Worm (Caenorhabditis elegans) whole organism, L1 larva: ENCODE data around the gene C02H6.1.

Source experiments
- C04F5.9 ChIP-seq: sonication (generic microtip); optimal IDR thresholded peaks from 2 replicates; lab custom pipeline; 2016; ENCODE audit warnings: missing genetic modification characterization, missing compliant biosample characterization
- C16A3.4 ChIP-seq: fragments of 150-350 bp; optimal IDR thresholded peaks from 2 replicates; lab custom pipeline; 2014; ENCODE audit warnings: missing biosample characterization, missing genetic modification characterization
- C34B4.2 ChIP-seq: sonication (generic microtip); optimal IDR thresholded peaks from 2 replicates; lab custom pipeline; 2017; ENCODE audit warnings: mild to moderate bottlenecking, missing genetic modification characterization, missing compliant biosample characterization
- Y116A8C.19 ChIP-seq: sonication (generic microtip); optimal IDR thresholded peaks from 2 replicates; lab custom pipeline; 2016; ENCODE audit warnings: missing compliant biosample characterization, missing genetic modification characterization, borderline replicate concordance
- aly-2 ChIP-seq: fragments of 150-350 bp; optimal IDR thresholded peaks from 2 replicates; lab custom pipeline; 2014; ENCODE audit warnings: missing biosample characterization, missing genetic modification characterization
- ama-1 ChIP-seq: fragments of 150-350 bp; optimal IDR thresholded peaks from 2 replicates; lab custom pipeline; 2014
- blmp-1 ChIP-seq: fragments of 150-350 bp; optimal IDR thresholded peaks from 2 replicates; lab custom pipeline; 2014; ENCODE audit warnings: missing biosample characterization, missing genetic modification characterization
- ceh-63 ChIP-seq: fragments of 200-800 bp; sonication (Bioruptor generic); optimal IDR thresholded peaks from 2 replicates; lab custom pipeline; 2018; ENCODE audit warnings: mild to moderate bottlenecking, missing genetic modification characterization, missing compliant biosample characterization
- ceh-8 ChIP-seq: fragments of 200-800 bp; sonication (Bioruptor generic); optimal IDR thresholded peaks from 2 replicates; lab custom pipeline; 2018; ENCODE audit warnings: mild to moderate bottlenecking, missing genetic modification characterization, moderate library complexity, missing compliant biosample characterization
- ceh-88 ChIP-seq: fragments of 200-800 bp; sonication (Bioruptor generic); IDR thresholded peaks from 2 replicates; pipeline ENCODE4 v1.3.6; 2022; ENCODE audit warnings: missing genetic modification characterization, missing compliant biosample characterization
- ceh-90 ChIP-seq: sonication (generic microtip); optimal IDR thresholded peaks from 2 replicates; lab custom pipeline; 2016; ENCODE audit warnings: missing genetic modification characterization, missing compliant biosample characterization
- ces-1 ChIP-seq: fragments of 150-350 bp; optimal IDR thresholded peaks from 2 replicates; lab custom pipeline; 2014; ENCODE audit warnings: missing biosample characterization, missing genetic modification reagents, missing genetic modification characterization
- dpl-1 ChIP-seq, 3 experiments: fragments of 150-350 bp in 2 of 3; sonication (generic microtip) in 1 of 3; optimal IDR thresholded peaks; 2 replicates each; lab custom pipeline; 2014 to 2017; ENCODE audit warnings: missing biosample characterization in 3 of 3, missing genetic modification characterization in 3 of 3, missing genetic modification reagents in 3 of 3
- dsc-1 ChIP-seq: sonication (generic microtip); optimal IDR thresholded peaks from 2 replicates; lab custom pipeline; 2016; ENCODE audit warnings: mild to moderate bottlenecking, missing genetic modification characterization, missing compliant biosample characterization
- efl-1 ChIP-seq, 4 experiments: fragments of 150-350 bp; optimal IDR thresholded peaks in 3 of 4; peaks in 1 of 4; 1 replicate in 1 of 4; 2 replicates in 3 of 4; lab custom pipeline; 2014; ENCODE audit warnings: missing biosample characterization in 2 of 4, missing genetic modification characterization in 2 of 4, missing genetic modification reagents in 2 of 4
- efl-3 ChIP-seq: fragments of 200-800 bp; sonication (Bioruptor generic); optimal IDR thresholded peaks from 2 replicates; lab custom pipeline; 2018; ENCODE audit warnings: mild to moderate bottlenecking, missing genetic modification characterization, missing compliant biosample characterization
- elt-2 ChIP-seq: sonication (generic microtip); optimal IDR thresholded peaks from 2 replicates; lab custom pipeline; 2016; ENCODE audit warnings: missing genetic modification characterization, mild to moderate bottlenecking, inconsistent platforms, missing compliant biosample characterization, missing genetic modification reagents
- elt-3 ChIP-seq, 6 experiments: fragments of 150-350 bp in 1 of 6; sonication (generic microtip); optimal IDR thresholded peaks; 2 replicates each; lab custom pipeline; 2017 to 2018; ENCODE audit warnings: missing biosample characterization in 6 of 6, missing genetic modification characterization in 6 of 6, inconsistent platforms in 1 of 6
- ets-5 ChIP-seq: fragments of 200-800 bp; sonication (Bioruptor generic); IDR thresholded peaks from 2 replicates; pipeline ENCODE4 v1.3.6; 2022; ENCODE audit warnings: missing genetic modification characterization, missing compliant biosample characterization
- fkh-4 ChIP-seq: sonication (generic microtip); optimal IDR thresholded peaks from 2 replicates; lab custom pipeline; 2016; ENCODE audit warnings: missing compliant biosample characterization, missing genetic modification characterization, borderline replicate concordance
- fkh-8 ChIP-seq: sonication (generic microtip); optimal IDR thresholded peaks from 2 replicates; lab custom pipeline; 2016; ENCODE audit warnings: mild to moderate bottlenecking, missing genetic modification characterization, missing compliant biosample characterization
- fos-1 ChIP-seq: fragments of 150-350 bp; optimal IDR thresholded peaks from 2 replicates; lab custom pipeline; 2014; ENCODE audit warnings: missing biosample characterization, missing genetic modification characterization
- grh-1 ChIP-seq: fragments of 200-800 bp; sonication (Bioruptor generic); IDR thresholded peaks from 2 replicates; pipeline ENCODE4 v1.3.6; 2022; ENCODE audit warnings: missing genetic modification reagents, missing genetic modification characterization, missing compliant biosample characterization
- hlh-4 ChIP-seq: sonication (generic microtip); optimal IDR thresholded peaks from 2 replicates; lab custom pipeline; 2016; ENCODE audit warnings: mild to moderate bottlenecking, missing genetic modification characterization, missing compliant biosample characterization
- lin-13 ChIP-seq: fragments of 150-350 bp; optimal IDR thresholded peaks from 2 replicates; lab custom pipeline; 2014; ENCODE audit warnings: missing biosample characterization, missing genetic modification reagents, missing genetic modification characterization
- lin-15B ChIP-seq: fragments of 150-350 bp; sonication (generic microtip); optimal IDR thresholded peaks from 3 replicates; lab custom pipeline; 2014; ENCODE audit warnings: missing biosample characterization, missing genetic modification characterization
- lin-35 ChIP-seq, 2 experiments: fragments of 150-350 bp; optimal IDR thresholded peaks; 2 replicates each; lab custom pipeline; 2014; ENCODE audit warnings: missing biosample characterization in 2 of 2, missing genetic modification characterization in 2 of 2, missing genetic modification reagents in 2 of 2
- lin-39 ChIP-seq: fragments of 150-350 bp; optimal IDR thresholded peaks from 2 replicates; lab custom pipeline; 2014; ENCODE audit warnings: missing biosample characterization, missing genetic modification reagents, missing genetic modification characterization
- lir-3 ChIP-seq: sonication (generic microtip); optimal IDR thresholded peaks from 2 replicates; lab custom pipeline; 2016; ENCODE audit warnings: mild to moderate bottlenecking, missing genetic modification characterization, moderate library complexity, missing compliant biosample characterization; ENCODE audit not compliant: poor library complexity
- mdl-1 ChIP-seq, 2 experiments: fragments of 150-350 bp; optimal IDR thresholded peaks; 2 replicates each; lab custom pipeline; 2014 to 2017; ENCODE audit warnings: missing biosample characterization in 2 of 2, missing genetic modification characterization in 2 of 2, inconsistent platforms in 1 of 2
- mep-1 ChIP-seq: fragments of 150-350 bp; optimal IDR thresholded peaks from 2 replicates; lab custom pipeline; 2014; ENCODE audit warnings: missing biosample characterization, missing genetic modification characterization
- nhr-20 ChIP-seq: sonication (generic microtip); optimal IDR thresholded peaks from 2 replicates; lab custom pipeline; 2016; ENCODE audit warnings: mild to moderate bottlenecking, missing genetic modification characterization, missing compliant biosample characterization
- nhr-237 ChIP-seq: fragments of 150-350 bp; optimal IDR thresholded peaks from 2 replicates; lab custom pipeline; 2014; ENCODE audit warnings: missing biosample characterization, missing genetic modification characterization
- nhr-71 ChIP-seq: sonication (generic microtip); optimal IDR thresholded peaks from 2 replicates; lab custom pipeline; 2016; ENCODE audit warnings: mild to moderate bottlenecking, missing genetic modification characterization, moderate library complexity, missing compliant biosample characterization
- nhr-77 ChIP-seq: fragments of 150-350 bp; optimal IDR thresholded peaks from 2 replicates; lab custom pipeline; 2014; ENCODE audit warnings: missing biosample characterization, missing genetic modification characterization
- nhr-84 ChIP-seq: sonication (generic microtip); optimal IDR thresholded peaks from 2 replicates; lab custom pipeline; 2017; ENCODE audit warnings: missing biosample characterization, missing genetic modification characterization
- nhr-85 ChIP-seq: sonication (generic microtip); peaks from one replicate; lab custom pipeline; 2016; ENCODE audit warnings: missing genetic modification characterization, inconsistent platforms, missing compliant biosample characterization
- nhr-90 ChIP-seq: sonication (generic microtip); optimal IDR thresholded peaks from 2 replicates; lab custom pipeline; 2016; ENCODE audit warnings: mild to moderate bottlenecking, missing genetic modification characterization, missing compliant biosample characterization; ENCODE audit not compliant: poor library complexity
- pag-3 ChIP-seq: sonication (generic microtip); optimal IDR thresholded peaks from 2 replicates; lab custom pipeline; 2017; ENCODE audit warnings: missing genetic modification characterization, mild to moderate bottlenecking, missing compliant biosample characterization, antibody characterized with exemption, borderline replicate concordance; ENCODE audit not compliant: insufficient read depth
- pax-3 ChIP-seq: fragments of 200-800 bp; sonication (Bioruptor generic); optimal IDR thresholded peaks from 2 replicates; lab custom pipeline; 2018; ENCODE audit warnings: mild to moderate bottlenecking, missing genetic modification characterization, moderate library complexity, missing compliant biosample characterization
- pqm-1 ChIP-seq: sonication (generic microtip); optimal IDR thresholded peaks from 3 replicates; lab custom pipeline; 2017; ENCODE audit warnings: missing biosample characterization, missing genetic modification characterization
- rnt-1 ChIP-seq: sonication (generic microtip); optimal IDR thresholded peaks from 2 replicates; lab custom pipeline; 2016; ENCODE audit warnings: mild to moderate bottlenecking, missing genetic modification characterization, moderate library complexity, missing compliant biosample characterization
- snu-23 ChIP-seq: sonication (generic microtip); optimal IDR thresholded peaks from 2 replicates; lab custom pipeline; 2016; ENCODE audit warnings: missing genetic modification characterization, missing compliant biosample characterization
- sptf-1 ChIP-seq: fragments of 150-350 bp; optimal IDR thresholded peaks from 2 replicates; lab custom pipeline; 2014; ENCODE audit warnings: missing biosample characterization, missing genetic modification characterization
- swsn-7 ChIP-seq: sonication (generic microtip); optimal IDR thresholded peaks from 2 replicates; lab custom pipeline; 2016; ENCODE audit warnings: missing genetic modification characterization, missing compliant biosample characterization
- tlp-1 ChIP-seq: fragments of 150-350 bp; optimal IDR thresholded peaks from 2 replicates; lab custom pipeline; 2014; ENCODE audit warnings: missing biosample characterization, missing genetic modification characterization
- unc-30 ChIP-seq: sonication (generic microtip); optimal IDR thresholded peaks from 2 replicates; lab custom pipeline; 2017; ENCODE audit warnings: missing biosample characterization, missing genetic modification characterization
- vab-15 ChIP-seq: sonication (generic microtip); optimal IDR thresholded peaks from 2 replicates; lab custom pipeline; 2017; ENCODE audit warnings: missing genotype, mild to moderate bottlenecking, missing genetic modification characterization, missing compliant biosample characterization
- ztf-11 ChIP-seq, 2 experiments: sonication (generic microtip); optimal IDR thresholded peaks; 2 replicates each; lab custom pipeline; 2016 to 2017; ENCODE audit warnings: missing genetic modification characterization in 2 of 2, missing biosample characterization in 1 of 2, missing compliant biosample characterization in 1 of 2

The C02H6.1 gene

DNA sequence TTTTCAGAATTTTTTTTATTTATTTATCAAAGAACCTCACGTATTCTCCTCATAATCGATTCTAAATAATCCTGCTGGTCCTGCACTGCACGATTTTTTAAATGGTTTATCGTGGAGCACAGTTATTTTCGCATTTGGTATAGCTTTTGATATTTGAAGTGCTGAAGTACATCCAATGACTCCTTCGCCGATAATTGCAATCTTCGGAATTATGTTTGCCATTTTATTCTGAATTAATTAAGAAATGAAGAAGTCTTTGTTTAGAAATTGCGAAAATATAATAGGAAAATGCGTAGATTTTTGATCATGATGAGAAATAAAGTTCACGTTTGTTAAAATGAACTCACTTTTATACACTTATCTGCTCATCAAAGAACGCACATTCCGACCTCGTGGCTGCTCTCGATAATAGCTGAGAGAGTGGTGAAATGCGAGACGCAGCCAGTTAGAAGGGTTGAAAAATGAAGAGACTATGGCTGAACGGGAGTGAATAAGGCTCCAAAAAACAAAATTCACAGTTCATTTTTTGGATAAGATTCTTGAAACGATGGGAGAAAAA lies 45.2 kb upstream of the C02H6.1 start (continued):
- TF ChIP-seq blmp-1 = peak; percentile 5
- no peak for TF ChIP-seq tlp-1
- TF ChIP-seq nhr-71 (tag; lab: Kevin White, UChicago) = peak; percentile 92
- peak; percentile 13 for TF ChIP-seq C16A3.4
- TF ChIP-seq dsc-1 = peak; percentile 47
- TF ChIP-seq dpl-1 (GFP tag; optimal IDR thresholded peaks at IDR 0.05; lab: Kevin White, UChicago) = peak in 2 of 3 experiments; percentile 37 to 45
- peak; percentile 78 for TF ChIP-seq nhr-20
- no peak for TF ChIP-seq fos-1 (tag; lab: Kevin White, UChicago)
- peak; percentile 63 for TF ChIP-seq swsn-7 (tag; lab: Kevin White, UChicago)
- peak in 1 of 2 experiments; percentile 89 for TF ChIP-seq mdl-1 (tag; optimal IDR thresholded peaks at IDR 0.05; lab: Kevin White, UChicago)
- TF ChIP-seq sptf-1 = no peak
- peak; percentile 58 for TF ChIP-seq elt-2
- no peak for TF ChIP-seq ceh-63 (GFP tag; lab: Kevin White, UChicago)
- peak; percentile 34 for TF ChIP-seq lir-3
- TF ChIP-seq nhr-237 = no peak
- peak; percentile 49 to 72 for TF ChIP-seq lin-35 (GFP tag; optimal IDR thresholded peaks at IDR 0.05; lab: Kevin White, UChicago)
- no peak for TF ChIP-seq fkh-4 (tag; lab: Kevin White, UChicago)
- TF ChIP-seq lin-39 (tag; lab: Kevin White, UChicago) = peak; percentile 1
- peak; percentile 29 for TF ChIP-seq nhr-90 (tag; lab: Kevin White, UChicago)
- TF ChIP-seq ztf-11 (tag; optimal IDR thresholded peaks at IDR 0.05; lab: Kevin White, UChicago) = no peak
- TF ChIP-seq vab-15 (tag; lab: Kevin White, UChicago) = no peak
- TF ChIP-seq nhr-77 (tag; lab: Kevin White, UChicago) = no peak
- no peak for TF ChIP-seq ceh-8 (GFP tag; lab: Kevin White, UChicago)
- peak; percentile 29 for TF ChIP-seq pax-3
- no peak for TF ChIP-seq C34B4.2 (tag; lab: Kevin White, UChicago)
- TF ChIP-seq grh-1 (GFP tag; lab: Robert Waterston, UW) = no peak
- TF ChIP-seq Y116A8C.19 (tag; lab: Kevin White, UChicago) = no peak
- TF ChIP-seq ama-1 = no peak
- TF ChIP-seq lin-13 (GFP tag; lab: Kevin White, UChicago) = no peak
- no peak for TF ChIP-seq ets-5 (GFP tag; lab: Robert Waterston, UW)
- TF ChIP-seq lin-15B = no peak
- no peak for TF ChIP-seq nhr-85
- TF ChIP-seq C04F5.9 = no peak
- TF ChIP-seq aly-2 = no peak
- TF ChIP-seq mep-1 (tag; lab: Kevin White, UChicago) = peak; percentile 60
- TF ChIP-seq pqm-1 = no peak
- no peak for TF ChIP-seq unc-30
- no peak for TF ChIP-seq ceh-88
- TF ChIP-seq ces-1 (GFP tag; lab: Kevin White, UChicago) = no peak
- no peak for TF ChIP-seq hlh-4 (tag; lab: Kevin White, UChicago)
- no peak for TF ChIP-seq nhr-84
- TF ChIP-seq fkh-8 (tag; lab: Kevin White, UChicago) = peak; percentile 73
- TF ChIP-seq, all 84 proteins: peak for 34

DNA sequence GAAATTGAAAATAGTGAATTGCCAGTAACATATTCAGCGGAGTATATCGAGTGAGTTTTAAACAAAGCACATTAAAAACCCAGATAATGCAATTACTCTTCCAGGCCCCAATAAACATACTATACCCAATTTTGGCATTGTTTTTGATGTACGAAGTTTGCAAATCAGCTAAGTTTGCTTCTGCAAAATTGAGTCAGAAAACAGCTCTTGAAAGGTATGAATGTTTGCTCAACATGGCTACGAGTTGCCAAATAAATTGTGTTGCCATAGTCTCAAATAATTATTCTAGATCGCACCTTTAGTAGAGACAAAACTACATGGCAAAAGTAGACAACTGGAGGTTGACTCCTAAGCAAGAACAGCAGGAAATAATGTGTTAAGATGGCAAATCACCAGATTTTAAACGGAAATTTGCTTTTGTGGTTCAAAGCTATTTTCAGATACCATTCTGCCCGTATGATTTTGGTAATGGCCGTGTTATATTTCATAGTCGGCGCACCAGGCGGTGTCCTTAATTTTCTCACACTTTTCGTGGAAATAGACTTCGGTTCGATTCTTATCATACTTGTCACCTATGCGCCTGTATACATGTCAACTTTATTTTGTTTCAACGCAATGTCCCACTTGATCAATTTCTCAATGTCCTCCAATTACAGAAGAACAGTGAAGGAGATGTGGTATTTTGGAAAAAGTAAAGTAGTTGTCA lies 42.9 kb upstream of the C02H6.1 start:
- TF ChIP-seq ceh-8 (GFP tag; lab: Kevin White, UChicago) (no peak), nhr-85 (peak; percentile 53), lir-3 (peak; percentile 21), pqm-1 (no peak), nhr-90 (tag; lab: Kevin White, UChicago) (peak; percentile 24), rnt-1 (tag; lab: Kevin White, UChicago) (no peak), ztf-11 (tag; optimal IDR thresholded peaks at IDR 0.05; lab: Kevin White, UChicago) (no peak), ets-5 (GFP tag; lab: Robert Waterston, UW) (no peak), snu-23 (GFP tag; lab: Kevin White, UChicago) (peak; percentile 44), elt-3 (tag; optimal IDR thresholded peaks at IDR 0.05; lab: Kevin White, UChicago) (peak in 1 of 6 experiments; percentile 35), fkh-4 (tag; lab: Kevin White, UChicago) (no peak), efl-3 (GFP tag; lab: Kevin White, UChicago) (no peak), mep-1 (tag; lab: Kevin White, UChicago) (no peak), ama-1 (peak; percentile 52), elt-2 (peak; percentile 5), ceh-88 (0 out of 2 replicates have a peak, but pooled peaks have one; percentile 10), ceh-90 (no peak), efl-1 (optimal IDR thresholded peaks at IDR 0.05; lab: Kevin White, UChicago) (no peak), efl-1 (GFP tag; optimal IDR thresholded peaks at IDR 0.05 in 1 of 2; lab: Kevin White, UChicago) (peak in 1 of 2 experiments; percentile 80), nhr-20 (peak; percentile 6), pag-3 (no peak)
- TF ChIP-seq, all 84 proteins: peak for 10
